Fruit fly (Drosophila melanogaster) Kc167 (cell line): ENCODE measurements around the gene CG6674.

Experiments used
- Myc ChIP-seq: fragments of >200 bp; optimal IDR thresholded peaks from 2 replicates; lab custom pipeline; 2017; ENCODE audit warnings: missing external identifiers
- Sin3A ChIP-seq: fragments of >200 bp; optimal IDR thresholded peaks from 2 replicates; lab custom pipeline; 2018; ENCODE audit warnings: missing external identifiers
- h ChIP-seq: fragments of >200 bp; optimal IDR thresholded peaks from 3 replicates; lab custom pipeline; 2018; ENCODE audit warnings: missing external identifiers
- insv ChIP-seq: fragments of >200 bp; optimal IDR thresholded peaks from 3 replicates; lab custom pipeline; 2018; ENCODE audit warnings: missing external identifiers

DNA sequence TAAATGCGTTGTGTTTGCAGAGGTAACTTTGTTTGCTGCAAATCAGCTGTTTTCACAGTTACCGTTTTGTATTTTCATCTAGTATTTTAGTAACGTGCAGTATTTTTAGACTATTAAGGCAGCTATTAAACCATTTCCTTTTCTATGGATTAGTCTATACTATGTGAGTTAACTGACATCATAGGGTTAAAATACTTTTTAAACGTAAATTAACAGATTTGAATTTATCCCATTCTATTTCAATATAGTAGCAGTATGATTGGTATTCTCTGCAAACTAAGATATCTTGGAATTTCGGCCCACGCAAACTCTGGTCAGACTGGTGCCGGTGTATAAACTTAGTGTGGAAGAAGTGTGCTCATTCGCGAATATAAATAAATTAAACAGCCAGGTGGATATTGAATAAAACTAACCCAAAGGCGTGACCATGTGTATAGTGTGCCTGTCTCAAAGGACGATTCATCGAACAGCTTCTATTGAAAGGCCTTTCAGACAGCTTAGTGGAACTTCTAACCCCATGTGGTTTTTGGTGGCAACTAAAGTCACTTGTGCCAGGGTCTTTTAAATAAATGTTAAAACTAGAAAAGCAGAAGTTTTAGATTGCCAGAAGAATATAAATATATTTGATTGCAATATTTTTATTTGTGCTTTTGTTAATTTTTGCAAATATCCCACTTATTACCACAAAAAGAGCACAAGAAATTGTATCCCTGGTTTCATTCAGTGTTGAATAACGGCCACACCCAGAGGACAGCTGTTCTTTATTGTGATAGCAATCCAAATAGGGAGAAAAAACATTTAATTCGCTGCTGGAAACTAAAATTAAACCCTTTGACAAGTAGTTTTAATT is at the start of gene CG6674, which contains the start of the genes CG42455 and vnc:
- TF ChIP-seq insv (lab: Kevin White, UChicago) (no peak), h (lab: Kevin White, UChicago) (no peak), Sin3A (lab: Kevin White, UChicago) (no peak), Myc (no peak)
